Fruit fly (Drosophila melanogaster): ENCODE measurements around the gene Cad86C.
A peak's percentile ranks its signal among the peaks of the same experiment; 100 is the strongest.

Gene Cad86C

DNA sequence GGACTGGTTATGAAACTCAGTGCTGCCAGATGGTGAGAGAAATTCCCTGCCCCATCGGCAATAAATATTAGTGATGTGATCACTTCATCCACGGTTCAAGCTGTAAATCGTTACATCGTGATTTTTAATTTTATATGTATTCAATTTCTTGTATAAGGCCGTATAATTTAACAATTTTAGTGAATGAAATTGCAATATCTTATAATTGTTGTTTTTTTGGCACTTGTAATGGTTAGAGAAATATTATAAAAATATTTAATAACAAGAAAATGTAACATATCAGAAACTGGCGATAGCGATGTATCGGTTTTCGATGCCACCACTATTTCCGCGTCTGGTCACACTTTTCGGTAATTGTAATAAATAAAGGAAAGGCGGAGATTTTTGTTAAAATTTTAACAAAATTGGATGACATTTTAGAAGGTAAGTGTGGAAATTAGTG lies 42.8 kb upstream of the Cad86C start, which contains the start of the genes mRpL37 and Rbp1 (continued):
- TF ChIP-seq phol (tag; optimal IDR thresholded peaks at IDR 0.05) (peak; percentile 89), CG8281 (tag; optimal IDR thresholded peaks at IDR 0.05) (no peak), CG11093 (GFP tag; IDR thresholded peaks at IDR 0.05) (peak; percentile 80; the same call in 2 of the 3 replicates), CG18262 (tag; optimal IDR thresholded peaks at IDR 0.05) (peak; percentile 81), klu (GFP tag; IDR thresholded peaks at IDR 0.05) (peak; percentile 70), Jarid2 (GFP tag; optimal IDR thresholded peaks at IDR 0.05) (no peak), psq (GFP tag; optimal IDR thresholded peaks at IDR 0.05) (peak; percentile 41), CG7745 (tag; optimal IDR thresholded peaks at IDR 0.05) (no peak), CG4617 (GFP tag; optimal IDR thresholded peaks at IDR 0.05; ENCODE audit: borderline replicate concordance) (peak; percentile 84), CG1602 (GFP tag; optimal IDR thresholded peaks at IDR 0.05) (peak; percentile 76), ci (GFP tag; IDR thresholded peaks at IDR 0.05) (no peak), maf-S (GFP tag; optimal IDR thresholded peaks at IDR 0.05) (peak; percentile 12), CG31224 (GFP tag; IDR thresholded peaks at IDR 0.05) (0 out of 2 replicates have a peak, but pooled peaks have one; percentile 52), peb (GFP tag; IDR thresholded peaks at IDR 0.05) (peak; percentile 54; the same call in 1 of the 2 replicates), CG10979 (tag; optimal IDR thresholded peaks at IDR 0.05) (peak; percentile 63), slbo (GFP tag; IDR thresholded peaks at IDR 0.05) (peak; percentile 85), Hand (GFP tag; optimal IDR thresholded peaks at IDR 0.05) (no peak), slp2 (GFP tag; optimal IDR thresholded peaks at IDR 0.05) (peak; percentile 21), CG8924 (tag; optimal IDR thresholded peaks at IDR 0.05) (peak; percentile 84), E2f1 (GFP tag; IDR thresholded peaks at IDR 0.05) (peak; percentile 68; the same call in 1 of the 2 replicates), Poxn (GFP tag; IDR thresholded peaks at IDR 0.05) (no peak), Max (GFP tag; optimal IDR thresholded peaks at IDR 0.05) (peak; percentile 67), sima (GFP tag; optimal IDR thresholded peaks at IDR 0.05) (no peak), Usf (GFP tag; optimal IDR thresholded peaks at IDR 0.05) (peak; percentile 51), Chrac-16 (GFP tag; optimal IDR thresholded peaks at IDR 0.05) (peak; percentile 83), CG6175 (GFP tag; IDR thresholded peaks at IDR 0.05) (no peak), CoRest (tag; optimal IDR thresholded peaks at IDR 0.05) (peak; percentile 90), HHEX (GFP tag; optimal IDR thresholded peaks at IDR 0.05) (peak; percentile 51), CG13123 (GFP tag; optimal IDR thresholded peaks at IDR 0.05) (peak; percentile 50), Adf1 (GFP tag; IDR thresholded peaks at IDR 0.05) (peak; percentile 31; the same call in 1 of the 2 replicates), CG11456 (GFP tag; IDR thresholded peaks at IDR 0.05) (peak; percentile 84), Dref (GFP tag; IDR thresholded peaks at IDR 0.05) (peak; percentile 46), E2f2 (GFP tag; IDR thresholded peaks at IDR 0.05) (peak; percentile 57), lilli (GFP tag; optimal IDR thresholded peaks at IDR 0.05) (peak; percentile 81), nerfin-1 (tag; optimal IDR thresholded peaks at IDR 0.05) (no peak), CG1529 (GFP tag; optimal IDR thresholded peaks at IDR 0.05) (peak; percentile 24), scrt (GFP tag; optimal IDR thresholded peaks at IDR 0.05) (no peak), HLH3B (GFP tag; IDR thresholded peaks at IDR 0.05) (peak; percentile 71; the same call in 1 of the 2 replicates), Neu2 (GFP tag; optimal IDR thresholded peaks at IDR 0.05; ENCODE audit: borderline replicate concordance) (no peak), Elba2 (GFP tag; optimal IDR thresholded peaks at IDR 0.05) (peak; percentile 20), CG4282 (GFP tag; optimal IDR thresholded peaks at IDR 0.05) (no peak), CG13894 (tag; optimal IDR thresholded peaks at IDR 0.05) (no peak), Oaz (GFP tag; IDR thresholded peaks at IDR 0.05) (no peak), twi (tag; optimal IDR thresholded peaks at IDR 0.05) (peak; percentile 76), tup (GFP tag; optimal IDR thresholded peaks at IDR 0.05) (no peak), CG2889 (GFP tag; IDR thresholded peaks at IDR 0.05) (no peak), Sox102F (GFP tag; optimal IDR thresholded peaks at IDR 0.05) (peak; percentile 73), Awh (GFP tag; IDR thresholded peaks at IDR 0.05) (no peak), CG32772 (GFP tag; IDR thresholded peaks at IDR 0.05) (peak; percentile 64; the same call in 1 of the 2 replicates), fd96Cb (tag; optimal IDR thresholded peaks at IDR 0.05) (peak; percentile 59), fru (optimal IDR thresholded peaks at IDR 0.05) (no peak), row (GFP tag; IDR thresholded peaks at IDR 0.05) (peak; percentile 97)
